Fruit fly (Drosophila melanogaster) whole organism, prepupa: Measurements from ENCODE around the gene U2af50.

Experiments
- Blimp-1 ChIP-seq: fragments of 200-800 bp; sonication (Bioruptor generic); optimal IDR thresholded peaks from 3 replicates; lab custom pipeline; 2017; ENCODE audit warnings: missing biosample characterization, missing genetic modification characterization, mild to moderate bottlenecking, moderate library complexity, missing genetic modification reagents
- CG10631 ChIP-seq: fragments of 200-800 bp; sonication (Bioruptor generic); optimal IDR thresholded peaks from 2 replicates; lab custom pipeline; 2016; ENCODE audit warnings: missing biosample characterization, missing genetic modification characterization
- CG11294 ChIP-seq: fragments of 200-800 bp; sonication (Bioruptor generic); IDR thresholded peaks from 2 replicates; pipeline ENCODE4 v1.3.6; 2022; ENCODE audit warnings: missing biosample characterization, missing genetic modification characterization
- CG11762 ChIP-seq: fragments of 200-800 bp; sonication (Bioruptor generic); optimal IDR thresholded peaks from 3 replicates; lab custom pipeline; 2016; ENCODE audit warnings: missing biosample characterization, missing genetic modification characterization; ENCODE audit not compliant: insufficient read depth
- CG11902 ChIP-seq: fragments of 200-800 bp; sonication (Bioruptor generic); optimal IDR thresholded peaks from 3 replicates; lab custom pipeline; 2016; ENCODE audit warnings: missing biosample characterization, missing genetic modification characterization
- CG15336 ChIP-seq: fragments of 200-800 bp; sonication (Bioruptor generic); IDR thresholded peaks from 2 replicates; pipeline ENCODE4 v1.3.6; 2022; ENCODE audit warnings: missing biosample characterization, missing genetic modification characterization
- CG1621 ChIP-seq: fragments of 200-800 bp; sonication (Bioruptor generic); optimal IDR thresholded peaks from 3 replicates; lab custom pipeline; 2018; ENCODE audit warnings: missing biosample characterization, mild to moderate bottlenecking, missing genetic modification characterization
- CG16779 ChIP-seq: fragments of 200-800 bp; sonication (Bioruptor generic); optimal IDR thresholded peaks from 3 replicates; lab custom pipeline; 2017; ENCODE audit warnings: missing biosample characterization, mild to moderate bottlenecking, missing genetic modification characterization
- CG3032 ChIP-seq: fragments of 200-800 bp; optimal IDR thresholded peaks from 2 replicates; lab custom pipeline; 2019; ENCODE audit warnings: missing biosample characterization, mild to moderate bottlenecking, missing genetic modification characterization, moderate library complexity
- CG31627 ChIP-seq: fragments of 200-800 bp; sonication (Bioruptor generic); optimal IDR thresholded peaks from 3 replicates; lab custom pipeline; 2016; ENCODE audit warnings: missing biosample characterization, missing genetic modification characterization
- CG32006 ChIP-seq: fragments of 200-800 bp; sonication (Bioruptor generic); optimal IDR thresholded peaks from 3 replicates; lab custom pipeline; 2017; ENCODE audit warnings: missing biosample characterization, mild to moderate bottlenecking, missing genetic modification characterization
- CG34406 ChIP-seq: fragments of 200-800 bp; sonication (Bioruptor generic); optimal IDR thresholded peaks from 3 replicates; lab custom pipeline; 2016; ENCODE audit warnings: missing biosample characterization, missing genetic modification characterization
- CG3919 ChIP-seq: fragments of 200-800 bp; sonication (Bioruptor generic); optimal IDR thresholded peaks from 3 replicates; lab custom pipeline; 2016; ENCODE audit warnings: missing biosample characterization, missing genetic modification characterization
- CG4318 ChIP-seq: fragments of 200-800 bp; sonication (Bioruptor generic); optimal IDR thresholded peaks from 3 replicates; lab custom pipeline; 2017; ENCODE audit warnings: missing biosample characterization, mild to moderate bottlenecking, missing genetic modification characterization
- CG6163 ChIP-seq: fragments of 200-800 bp; sonication (Bioruptor generic); IDR thresholded peaks from 3 replicates; pipeline ENCODE4 v1.3.6; 2022; ENCODE audit warnings: missing biosample characterization, missing genetic modification characterization
- CG6276 ChIP-seq: fragments of 200-800 bp; sonication (Bioruptor generic); optimal IDR thresholded peaks from 2 replicates; lab custom pipeline; 2017; ENCODE audit warnings: missing biosample characterization, mild to moderate bottlenecking, missing genetic modification characterization
- CG6808 ChIP-seq: fragments of 200-800 bp; sonication (Bioruptor generic); optimal IDR thresholded peaks from 3 replicates; lab custom pipeline; 2017; ENCODE audit warnings: missing biosample characterization, missing genetic modification characterization, mild to moderate bottlenecking, moderate library complexity, missing genetic modification reagents
- CG6854 ChIP-seq: fragments of 200-800 bp; sonication (Bioruptor generic); optimal IDR thresholded peaks from 2 replicates; lab custom pipeline; 2017; ENCODE audit warnings: missing biosample characterization, mild to moderate bottlenecking, missing genetic modification characterization
- CG7368 ChIP-seq: fragments of 200-800 bp; sonication (Bioruptor generic); optimal IDR thresholded peaks from 3 replicates; lab custom pipeline; 2016; ENCODE audit warnings: missing biosample characterization, missing genetic modification characterization
- CG8119 ChIP-seq: fragments of 200-800 bp; sonication (Bioruptor generic); IDR thresholded peaks from 3 replicates; pipeline ENCODE4 v1.3.6; 2022; ENCODE audit warnings: missing biosample characterization, missing genetic modification characterization
- CG8632 ChIP-seq: fragments of 200-800 bp; sonication (Bioruptor generic); optimal IDR thresholded peaks from 3 replicates; lab custom pipeline; 2016; ENCODE audit warnings: missing biosample characterization, missing genetic modification characterization
- Eip75B ChIP-seq: fragments of 200-800 bp; sonication (Bioruptor generic); optimal IDR thresholded peaks from 3 replicates; lab custom pipeline; 2016; ENCODE audit warnings: missing biosample characterization, missing genetic modification characterization
- Eip78C ChIP-seq: fragments of 200-800 bp; sonication (Bioruptor generic); peaks from one replicate; lab custom pipeline; 2016; ENCODE audit warnings: missing biosample characterization, missing genetic modification characterization
- Ets21C ChIP-seq: fragments of 200-800 bp; sonication (Bioruptor generic); optimal IDR thresholded peaks from 3 replicates; lab custom pipeline; 2016; ENCODE audit warnings: missing biosample characterization, missing genetic modification characterization
- Ets96B ChIP-seq: fragments of 200-800 bp; optimal IDR thresholded peaks from 2 replicates; lab custom pipeline; 2019; ENCODE audit warnings: missing biosample characterization, mild to moderate bottlenecking, missing genetic modification characterization, moderate library complexity
- Gug ChIP-seq: fragments of 200-800 bp; sonication (Bioruptor generic); IDR thresholded peaks from 2 replicates; pipeline ENCODE4 v1.3.6; 2022; ENCODE audit warnings: missing biosample characterization, missing genetic modification characterization
- Hr39 ChIP-seq: fragments of 200-800 bp; sonication (Bioruptor generic); optimal IDR thresholded peaks from 2 replicates; lab custom pipeline; 2016; ENCODE audit warnings: missing biosample characterization, missing genetic modification characterization
- OdsH ChIP-seq: fragments of 200-800 bp; sonication (Bioruptor generic); optimal IDR thresholded peaks from 3 replicates; lab custom pipeline; 2016; ENCODE audit warnings: missing biosample characterization, missing genetic modification characterization
- Smox ChIP-seq: fragments of 200-800 bp; sonication (Bioruptor generic); optimal IDR thresholded peaks from 3 replicates; lab custom pipeline; 2016; ENCODE audit warnings: missing biosample characterization, missing genetic modification characterization
- Sox102F ChIP-seq: fragments of 200-800 bp; sonication (Bioruptor generic); optimal IDR thresholded peaks from 2 replicates; lab custom pipeline; 2016; ENCODE audit warnings: missing biosample characterization, mild to moderate bottlenecking, missing genetic modification characterization
- Sox14 ChIP-seq: fragments of 200-800 bp; sonication (Bioruptor generic); optimal IDR thresholded peaks from 3 replicates; lab custom pipeline; 2016; ENCODE audit warnings: missing biosample characterization, missing genetic modification characterization
- acj6 ChIP-seq: fragments of 200-800 bp; sonication (Bioruptor generic); optimal IDR thresholded peaks from 3 replicates; lab custom pipeline; 2016; ENCODE audit warnings: missing biosample characterization, missing genetic modification characterization
- cyc ChIP-seq: fragments of 200-800 bp; sonication (Bioruptor generic); optimal IDR thresholded peaks from 3 replicates; lab custom pipeline; 2016; ENCODE audit warnings: missing biosample characterization, missing genetic modification characterization
- dac ChIP-seq: fragments of 200-800 bp; sonication (Bioruptor generic); optimal IDR thresholded peaks from 2 replicates; lab custom pipeline; 2017; ENCODE audit warnings: missing biosample characterization, mild to moderate bottlenecking, missing genetic modification characterization
- dsx ChIP-seq: fragments of 200-800 bp; optimal IDR thresholded peaks from 3 replicates; lab custom pipeline; 2019; ENCODE audit warnings: missing biosample characterization, mild to moderate bottlenecking, missing genetic modification characterization, moderate library complexity; ENCODE audit not compliant: poor library complexity, severe bottlenecking
- eg ChIP-seq: fragments of 200-800 bp; sonication (Bioruptor generic); IDR thresholded peaks from 3 replicates; pipeline ENCODE4 v1.3.6; 2022; ENCODE audit warnings: missing biosample characterization, missing genetic modification characterization
- esn ChIP-seq: fragments of 200-800 bp; sonication (Bioruptor generic); optimal IDR thresholded peaks from 2 replicates; lab custom pipeline; 2016; ENCODE audit warnings: missing biosample characterization, mild to moderate bottlenecking, missing genetic modification characterization, moderate library complexity
- fd59A ChIP-seq: fragments of 200-800 bp; sonication (Bioruptor generic); optimal IDR thresholded peaks from 2 replicates; lab custom pipeline; 2017; ENCODE audit warnings: missing biosample characterization, mild to moderate bottlenecking, missing genetic modification characterization, missing genetic modification reagents
- fkh ChIP-seq: fragments of 200-800 bp; sonication (Bioruptor generic); optimal IDR thresholded peaks from 3 replicates; lab custom pipeline; 2017; ENCODE audit warnings: missing biosample characterization, mild to moderate bottlenecking, missing genetic modification characterization, moderate library complexity
- lz ChIP-seq: fragments of 200-800 bp; sonication (Bioruptor generic); optimal IDR thresholded peaks from 3 replicates; lab custom pipeline; 2016; ENCODE audit warnings: missing biosample characterization, missing genetic modification characterization
- net ChIP-seq: fragments of 200-800 bp; sonication (Bioruptor generic); optimal IDR thresholded peaks from 3 replicates; lab custom pipeline; 2016; ENCODE audit warnings: missing biosample characterization, missing genetic modification characterization
- pdm3 ChIP-seq: fragments of 200-800 bp; sonication (Bioruptor generic); optimal IDR thresholded peaks from 3 replicates; lab custom pipeline; 2016; ENCODE audit warnings: missing biosample characterization, missing genetic modification characterization
- salr ChIP-seq, 2 experiments: fragments of 200-800 bp; sonication (Bioruptor generic); optimal IDR thresholded peaks; 3 replicates each; lab custom pipeline; 2016 to 2018; ENCODE audit warnings: missing biosample characterization in 2 of 2, missing genetic modification characterization in 2 of 2, mild to moderate bottlenecking in 1 of 2
- ss ChIP-seq, 2 experiments: fragments of 200-800 bp; sonication (Bioruptor generic); optimal IDR thresholded peaks; 2 replicates in 1 of 2; 3 replicates in 1 of 2; lab custom pipeline; 2017 to 2018; ENCODE audit warnings: mild to moderate bottlenecking in 2 of 2, missing biosample characterization in 2 of 2, missing genetic modification characterization in 2 of 2, moderate library complexity in 1 of 2
- svp ChIP-seq: fragments of 200-800 bp; sonication (Bioruptor generic); peaks from one replicate; lab custom pipeline; 2016; ENCODE audit warnings: missing biosample characterization, missing genetic modification characterization
- topi ChIP-seq: fragments of 200-800 bp; sonication (Bioruptor generic); optimal IDR thresholded peaks from 3 replicates; lab custom pipeline; 2016; ENCODE audit warnings: missing biosample characterization, missing genetic modification characterization
- vri ChIP-seq: fragments of 200-800 bp; sonication (Bioruptor generic); optimal IDR thresholded peaks from 3 replicates; lab custom pipeline; 2016; ENCODE audit warnings: missing biosample characterization, mild to moderate bottlenecking, missing genetic modification characterization

The U2af50 gene

DNA sequence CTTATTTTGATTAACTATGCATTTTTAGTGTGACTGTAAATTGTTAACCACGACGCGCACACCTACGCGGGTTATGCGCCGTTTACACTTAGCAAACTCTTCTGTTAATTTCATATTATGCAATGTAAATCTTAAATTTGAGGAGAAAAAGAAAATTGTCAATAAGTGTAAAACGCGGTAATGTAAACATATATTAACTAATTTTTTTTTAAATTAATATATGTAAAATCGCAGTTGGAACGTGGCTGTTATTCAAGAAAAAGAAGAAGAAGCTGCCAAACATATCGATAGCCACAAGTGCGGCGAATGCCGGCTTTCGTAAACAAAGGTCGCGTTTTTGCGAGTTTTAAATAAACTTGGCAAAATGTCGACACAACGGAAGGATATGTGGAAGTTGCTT is 32.6 kb upstream of the U2af50 start, which contains the start of the genes TH1 and mei-41 (continued):
- TF ChIP-seq Gug (GFP tag; lab: Robert Waterston, UW) (peak; percentile 93), CG3919 (GFP tag; lab: Kevin White, UChicago) (no peak), CG7368 (GFP tag; lab: Kevin White, UChicago) (no peak), CG11294 (GFP tag; lab: Robert Waterston, UW) (peak; percentile 87), net (GFP tag; lab: Kevin White, UChicago) (no peak), CG6163 (GFP tag; lab: Robert Waterston, UW) (peak; percentile 91), salr (GFP tag; optimal IDR thresholded peaks at IDR 0.05; lab: Kevin White, UChicago) (peak in 1 of 2 experiments; percentile 65), eg (GFP tag; lab: Robert Waterston, UW) (peak; percentile 95), Ets21C (GFP tag; lab: Kevin White, UChicago) (no peak), CG16779 (tag; lab: Kevin White, UChicago) (no peak), CG6808 (GFP tag; lab: Kevin White, UChicago) (no peak), CG1621 (no peak), esn (GFP tag; lab: Kevin White, UChicago) (peak; percentile 80), Sox102F (GFP tag; lab: Kevin White, UChicago) (no peak), svp (GFP tag; lab: Kevin White, UChicago) (no peak), CG10631 (GFP tag; lab: Kevin White, UChicago) (peak; percentile 84), Ets96B (tag; lab: Kevin White, UChicago) (no peak), dac (peak; percentile 71)

- TF ChIP-seq CG1621 (no peak), OdsH (GFP tag; lab: Kevin White, UChicago) (peak; percentile 44), Eip78C (GFP tag; lab: Kevin White, UChicago) (peak; percentile 86), CG4318 (GFP tag; lab: Kevin White, UChicago) (peak; percentile 23), fd59A (GFP tag; lab: Kevin White, UChicago) (peak; percentile 14), ss (GFP tag; optimal IDR thresholded peaks at IDR 0.05; lab: Kevin White, UChicago) (peak; percentile 10 to 33), CG8632 (GFP tag; lab: Kevin White, UChicago) (peak; percentile 40), esn (GFP tag; lab: Kevin White, UChicago) (peak; percentile 57), CG11294 (GFP tag; lab: Robert Waterston, UW) (no peak), net (GFP tag; lab: Kevin White, UChicago) (peak; percentile 54), CG6276 (GFP tag; lab: Kevin White, UChicago) (peak; percentile 58), CG3032 (tag; lab: Kevin White, UChicago) (peak; percentile 32), dac (peak; percentile 6), vri (GFP tag; lab: Kevin White, UChicago) (no peak), CG15336 (GFP tag; lab: Robert Waterston, UW) (peak; percentile 71), pdm3 (GFP tag; lab: Kevin White, UChicago) (no peak), CG16779 (tag; lab: Kevin White, UChicago) (no peak), dsx (GFP tag; lab: Kevin White, UChicago) (no peak), CG31627 (GFP tag; lab: Kevin White, UChicago) (peak; percentile 41), CG6808 (GFP tag; lab: Kevin White, UChicago) (no peak), Blimp-1 (GFP tag; lab: Kevin White, UChicago) (no peak), Sox14 (GFP tag; lab: Kevin White, UChicago) (peak; percentile 41), CG6854 (no peak), CG11762 (GFP tag; lab: Kevin White, UChicago) (peak; percentile 28), CG8119 (GFP tag; lab: Robert Waterston, UW) (peak; percentile 65; the same call in 2 of the 3 replicates), Gug (GFP tag; lab: Robert Waterston, UW) (no peak), Eip75B (GFP tag; lab: Kevin White, UChicago) (no peak), svp (GFP tag; lab: Kevin White, UChicago) (peak; percentile 83), CG32006 (peak; percentile 69), fkh (GFP tag; lab: Kevin White, UChicago) (peak; percentile 69), Hr39 (GFP tag; lab: Kevin White, UChicago) (peak; percentile 30), CG34406 (GFP tag; lab: Kevin White, UChicago) (peak; percentile 44), Smox (GFP tag; lab: Kevin White, UChicago) (peak; percentile 50), CG3919 (GFP tag; lab: Kevin White, UChicago) (no peak), topi (peak; percentile 52), CG7368 (GFP tag; lab: Kevin White, UChicago) (no peak), lz (peak; percentile 30), acj6 (no peak), Ets96B (tag; lab: Kevin White, UChicago) (peak; percentile 34), CG11902 (no peak), Ets21C (GFP tag; lab: Kevin White, UChicago) (no peak), cyc (GFP tag; lab: Kevin White, UChicago) (peak; percentile 17)
Measured at dm6 chrX:16385942-16386392, 27.1 kb upstream of the U2af50 start.
